Worm (Caenorhabditis elegans) whole organism, L2 larva: ENCODE results near the gene B0024.11.

Experiments used
- C34F6.9 ChIP-seq: fragments of 150-350 bp; optimal IDR thresholded peaks from 2 replicates; lab custom pipeline; 2014; ENCODE audit warnings: missing biosample characterization, missing genetic modification characterization
- F13H6.1 ChIP-seq: sonication (generic microtip); optimal IDR thresholded peaks from 2 replicates; lab custom pipeline; 2016; ENCODE audit warnings: missing genetic modification characterization, missing compliant biosample characterization
- R02D3.7 ChIP-seq: fragments of 150-350 bp; optimal IDR thresholded peaks from 2 replicates; lab custom pipeline; 2014; ENCODE audit warnings: missing biosample characterization, missing genetic modification characterization
- ZK546.5 ChIP-seq: sonication (generic microtip); optimal IDR thresholded peaks from 2 replicates; lab custom pipeline; 2017; ENCODE audit warnings: missing biosample characterization, missing genetic modification characterization
- alr-1 ChIP-seq: fragments of 150-350 bp; optimal IDR thresholded peaks from 2 replicates; lab custom pipeline; 2014; ENCODE audit warnings: missing biosample characterization, missing genetic modification characterization
- ama-1 ChIP-seq: fragments of 150-350 bp; optimal IDR thresholded peaks from 2 replicates; lab custom pipeline; 2018; ENCODE audit warnings: inconsistent platforms
- blmp-1 ChIP-seq: sonication (generic microtip); optimal IDR thresholded peaks from 2 replicates; lab custom pipeline; 2017; ENCODE audit warnings: missing genetic modification characterization, mild to moderate bottlenecking, missing compliant biosample characterization, antibody characterized with exemption, moderate library complexity; ENCODE audit not compliant: insufficient read depth
- ceh-16 ChIP-seq: fragments of 150-350 bp; optimal IDR thresholded peaks from 2 replicates; lab custom pipeline; 2014; ENCODE audit warnings: missing biosample characterization, missing genetic modification characterization
- crh-2 ChIP-seq: sonication (generic microtip); optimal IDR thresholded peaks from 2 replicates; lab custom pipeline; 2017; ENCODE audit warnings: missing biosample characterization, missing genetic modification characterization
- egl-27 ChIP-seq: sonication (generic microtip); optimal IDR thresholded peaks from 3 replicates; lab custom pipeline; 2017; ENCODE audit warnings: missing biosample characterization, missing genetic modification reagents, missing genetic modification characterization
- elt-1 ChIP-seq: fragments of 150-350 bp; optimal IDR thresholded peaks from 2 replicates; lab custom pipeline; 2014; ENCODE audit warnings: missing biosample characterization, missing genetic modification characterization
- elt-3 ChIP-seq: sonication (generic microtip); optimal IDR thresholded peaks from 2 replicates; lab custom pipeline; 2017; ENCODE audit warnings: missing biosample characterization, missing genetic modification characterization
- fos-1 ChIP-seq: fragments of 150-350 bp; optimal IDR thresholded peaks from 2 replicates; lab custom pipeline; 2014; ENCODE audit warnings: missing biosample characterization, missing genetic modification characterization
- gmeb-1 ChIP-seq: fragments of 150-350 bp; optimal IDR thresholded peaks from 2 replicates; lab custom pipeline; 2014; ENCODE audit warnings: missing biosample characterization, missing genetic modification characterization
- lin-11 ChIP-seq: fragments of 150-350 bp; sonication (generic microtip); optimal IDR thresholded peaks from 2 replicates; lab custom pipeline; 2014; ENCODE audit warnings: missing biosample characterization, missing genetic modification characterization, inconsistent platforms, mixed read lengths
- lin-13 ChIP-seq: fragments of 150-350 bp; optimal IDR thresholded peaks from 2 replicates; lab custom pipeline; 2014; ENCODE audit warnings: missing biosample characterization, missing genetic modification reagents, missing genetic modification characterization
- lin-39 ChIP-seq: fragments of 150-350 bp; optimal IDR thresholded peaks from 2 replicates; lab custom pipeline; 2014; ENCODE audit warnings: missing biosample characterization, missing genetic modification reagents, missing genetic modification characterization
- lsy-2 ChIP-seq, 2 experiments: fragments of 150-350 bp in 1 of 2; sonication (generic microtip) in 1 of 2; optimal IDR thresholded peaks; 2 replicates each; lab custom pipeline; 2014 to 2017; ENCODE audit warnings: missing biosample characterization in 2 of 2, missing genetic modification characterization in 2 of 2
- mbf-1 ChIP-seq: sonication (generic microtip); optimal IDR thresholded peaks from 2 replicates; lab custom pipeline; 2017; ENCODE audit warnings: missing biosample characterization, missing genetic modification characterization
- mdl-1 ChIP-seq, 2 experiments: fragments of 150-350 bp in 1 of 2; sonication (generic microtip) in 1 of 2; optimal IDR thresholded peaks; 2 replicates each; lab custom pipeline; 2017; ENCODE audit warnings: missing biosample characterization in 2 of 2, missing genetic modification characterization in 2 of 2
- nhr-10 ChIP-seq: sonication (generic microtip); optimal IDR thresholded peaks from 2 replicates; lab custom pipeline; 2017; ENCODE audit warnings: missing biosample characterization, missing genetic modification characterization
- nhr-12 ChIP-seq: fragments of 150-350 bp; optimal IDR thresholded peaks from 2 replicates; lab custom pipeline; 2014; ENCODE audit warnings: missing biosample characterization, missing genetic modification characterization
- nhr-129 ChIP-seq: fragments of 150-350 bp; optimal IDR thresholded peaks from 2 replicates; lab custom pipeline; 2014; ENCODE audit warnings: missing biosample characterization, missing genetic modification characterization
- nhr-21 ChIP-seq: fragments of 150-350 bp; optimal IDR thresholded peaks from 2 replicates; lab custom pipeline; 2014; ENCODE audit warnings: missing biosample characterization, missing genetic modification characterization
- nhr-237 ChIP-seq: fragments of 150-350 bp; optimal IDR thresholded peaks from 2 replicates; lab custom pipeline; 2014; ENCODE audit warnings: missing biosample characterization, missing genetic modification characterization
- nhr-25 ChIP-seq: fragments of 150-350 bp; sonication (generic microtip); optimal IDR thresholded peaks from 3 replicates; lab custom pipeline; 2014; ENCODE audit warnings: missing biosample characterization, missing genetic modification characterization
- nhr-6 ChIP-seq: fragments of 150-350 bp; optimal IDR thresholded peaks from 2 replicates; lab custom pipeline; 2014; ENCODE audit warnings: missing biosample characterization, missing genetic modification characterization
- peb-1 ChIP-seq: fragments of 150-350 bp; optimal IDR thresholded peaks from 2 replicates; lab custom pipeline; 2014; ENCODE audit warnings: missing biosample characterization, missing genetic modification characterization
- skn-1 ChIP-seq: sonication (generic microtip); optimal IDR thresholded peaks from 2 replicates; lab custom pipeline; 2017; ENCODE audit warnings: missing biosample characterization, missing genetic modification characterization
- sma-3 ChIP-seq: sonication (generic microtip); optimal IDR thresholded peaks from 2 replicates; lab custom pipeline; 2016; ENCODE audit warnings: missing genetic modification reagents, missing genetic modification characterization, missing compliant biosample characterization
- sma-9 ChIP-seq, 2 experiments: fragments of 150-350 bp in 1 of 2; sonication (generic microtip) in 1 of 2; optimal IDR thresholded peaks; 2 replicates each; lab custom pipeline; 2014 to 2016; ENCODE audit warnings: missing genetic modification characterization in 2 of 2, mild to moderate bottlenecking in 1 of 2, missing biosample characterization in 1 of 2, missing compliant biosample characterization in 1 of 2, missing genetic modification reagents in 1 of 2, moderate library complexity in 1 of 2
- snpc-4 ChIP-seq: fragments of 150-350 bp; optimal IDR thresholded peaks from 2 replicates; lab custom pipeline; 2014; ENCODE audit warnings: missing biosample characterization, missing genetic modification characterization
- unc-39 ChIP-seq: fragments of 150-350 bp; optimal IDR thresholded peaks from 2 replicates; lab custom pipeline; 2014; ENCODE audit warnings: missing biosample characterization, missing genetic modification characterization
- ztf-1 ChIP-seq: fragments of 200-800 bp; sonication (Bioruptor generic); conservative IDR thresholded peaks from 2 replicates; pipeline ENCODE4 v1.3.6; 2022; ENCODE audit warnings: missing genetic modification characterization, missing compliant biosample characterization

Gene B0024.11

ce11 chrV:10333843-10334242, 14.5 kb upstream of the B0024.11 start:
- TF ChIP-seq sma-3 (peak; percentile 23), sma-9 (GFP tag; optimal IDR thresholded peaks at IDR 0.05; lab: Kevin White, UChicago) (peak; percentile 28), sma-9 (tag; optimal IDR thresholded peaks at IDR 0.05; lab: Kevin White, UChicago) (no peak), peb-1 (tag; lab: Kevin White, UChicago) (no peak), fos-1 (tag; lab: Kevin White, UChicago) (peak; percentile 73)

- TF ChIP-seq lin-39 (tag; lab: Kevin White, UChicago): no peak
- no peak for TF ChIP-seq ZK546.5
- TF ChIP-seq nhr-10 (tag; lab: Kevin White, UChicago): no peak
- TF ChIP-seq peb-1 (tag; lab: Kevin White, UChicago): no peak
- TF ChIP-seq R02D3.7: no peak
- no peak for TF ChIP-seq mbf-1
- TF ChIP-seq mdl-1 (tag; optimal IDR thresholded peaks at IDR 0.05; lab: Kevin White, UChicago): no peak
- no peak for TF ChIP-seq nhr-237 (tag; lab: Kevin White, UChicago)
- TF ChIP-seq gmeb-1: no peak
- no peak for TF ChIP-seq skn-1 (tag; lab: Kevin White, UChicago)
- no peak for TF ChIP-seq egl-27 (tag; lab: Kevin White, UChicago)
- no peak for TF ChIP-seq nhr-6 (tag; lab: Kevin White, UChicago)
- no peak for TF ChIP-seq snpc-4 (tag; lab: Kevin White, UChicago)
These were observed 12.7 kb upstream of the B0024.11 start, which contains the start of gene crm-1 for ce11 chrV:10332012-10332411. crm-1 (minus strand) TSS chrV:10332112.

- TF ChIP-seq F13H6.1 (tag; lab: Kevin White, UChicago) (peak; percentile 8), nhr-25 (tag; lab: Kevin White, UChicago) (no peak), lsy-2 (tag; optimal IDR thresholded peaks at IDR 0.05; lab: Kevin White, UChicago) (no peak)
- TF ChIP-seq, all 48 proteins: peak for 1
These were observed 8.7 kb upstream of the B0024.11 start for ce11 chrV:10328080-10328479.

ce11 chrV:10323537-10323936, 4.2 kb upstream of the B0024.11 start:
- TF ChIP-seq nhr-21 (tag; lab: Kevin White, UChicago) (no peak), blmp-1 (tag; lab: Kevin White, UChicago) (no peak), R02D3.7 (no peak), lin-11 (tag; lab: Kevin White, UChicago) (no peak), gmeb-1 (no peak), fos-1 (tag; lab: Kevin White, UChicago) (no peak), nhr-25 (tag; lab: Kevin White, UChicago) (no peak), ama-1 (no peak), elt-3 (no peak), ceh-16 (tag; lab: Kevin White, UChicago) (no peak), lin-13 (GFP tag; lab: Kevin White, UChicago) (no peak), sma-3 (no peak), ZK546.5 (no peak), elt-1 (tag; lab: Kevin White, UChicago) (no peak)

ce11 chrV:10320101-10320761, 897 bp upstream of the B0024.11 start, which contains the start of the genes gna-1 and B0024.13:
gna-1 (minus strand) TSS chrV:10320151.
B0024.13 (plus strand) TSS chrV:10320711.
- TF ChIP-seq snpc-4 (tag; lab: Kevin White, UChicago): peak; percentile 53
- no peak for TF ChIP-seq ztf-1 (GFP tag; lab: Robert Waterston, UW)
- TF ChIP-seq sma-3: peak; percentile 76
- no peak for TF ChIP-seq skn-1 (tag; lab: Kevin White, UChicago)
- TF ChIP-seq gmeb-1: no peak
- peak; percentile 66 for TF ChIP-seq crh-2 (tag; lab: Kevin White, UChicago)
- peak; percentile 52 for TF ChIP-seq F13H6.1 (tag; lab: Kevin White, UChicago)
- TF ChIP-seq nhr-129: peak; percentile 25
- TF ChIP-seq R02D3.7: no peak
- peak; percentile 86 for TF ChIP-seq sma-9 (GFP tag; optimal IDR thresholded peaks at IDR 0.05; lab: Kevin White, UChicago)
- no peak for TF ChIP-seq sma-9 (tag; optimal IDR thresholded peaks at IDR 0.05; lab: Kevin White, UChicago)
- peak; percentile 34 for TF ChIP-seq fos-1 (tag; lab: Kevin White, UChicago)
- TF ChIP-seq alr-1 (tag; lab: Kevin White, UChicago): no peak
- no peak for TF ChIP-seq mdl-1 (tag; optimal IDR thresholded peaks at IDR 0.05; lab: Kevin White, UChicago)
- TF ChIP-seq ZK546.5: no peak
- no peak for TF ChIP-seq lin-13 (GFP tag; lab: Kevin White, UChicago)
- no peak for TF ChIP-seq nhr-12 (tag; lab: Kevin White, UChicago)
- TF ChIP-seq C34F6.9 (tag; lab: Kevin White, UChicago): peak; percentile 69
- no peak for TF ChIP-seq unc-39 (tag; lab: Kevin White, UChicago)
